Fruit fly (Drosophila melanogaster): ENCODE results near the gene CG17982.

- no peak for TF ChIP-seq CTCF (optimal IDR thresholded peaks at IDR 0.05)
- no peak for TF ChIP-seq CG8478 (optimal IDR thresholded peaks at IDR 0.05)
Measured at dm6 chrX:8100826-8101079, 42.9 kb downstream of the CG17982 start.
